Fruit fly (Drosophila melanogaster): Measurements from ENCODE around the gene ppk10.
A peak's percentile ranks its signal among the peaks of the same experiment; 100 is the strongest.

ppk10 gene

dm6 chr2L:10426534-10427048, 25.6 kb downstream of the ppk10 start, which contains the start of the genes SmB and KdelR (continued):
- TF ChIP-seq CG1603 (tag; optimal IDR thresholded peaks at IDR 0.05) (peak; percentile 16), NC2α (GFP tag; optimal IDR thresholded peaks at IDR 0.05) (no peak), CG12236 (GFP tag; optimal IDR thresholded peaks at IDR 0.05) (no peak), Pdp1 (GFP tag; optimal IDR thresholded peaks at IDR 0.05) (no peak), CG2120 (GFP tag; optimal IDR thresholded peaks at IDR 0.05) (peak; percentile 51), Chrac-16 (GFP tag; optimal IDR thresholded peaks at IDR 0.05) (peak; percentile 7), Gsc (GFP tag; IDR thresholded peaks at IDR 0.05) (no peak), CG30020 (tag; optimal IDR thresholded peaks at IDR 0.05) (peak; percentile 91), CG11696 (GFP tag; IDR thresholded peaks at IDR 0.05) (no peak), CG18476 (GFP tag; optimal IDR thresholded peaks at IDR 0.05) (peak; percentile 7), ATbp (GFP tag; optimal IDR thresholded peaks at IDR 0.05) (no peak), CG4730 (GFP tag; IDR thresholded peaks at IDR 0.05) (no peak), Bteb2 (GFP tag; optimal IDR thresholded peaks at IDR 0.05) (no peak), CG7786 (GFP tag; optimal IDR thresholded peaks at IDR 0.05) (no peak), trem (tag; optimal IDR thresholded peaks at IDR 0.05) (peak; percentile 78), CG34224 (GFP tag; IDR thresholded peaks at IDR 0.05; ENCODE audit: partially characterized antibody) (peak; percentile 83), CG8290 (GFP tag; optimal IDR thresholded peaks at IDR 0.05) (peak; percentile 40), CG8290 (tag; optimal IDR thresholded peaks at IDR 0.05) (peak in 1 of 2 experiments; percentile 53), CHES-1-like (GFP tag; optimal IDR thresholded peaks at IDR 0.05) (peak; percentile 26), Trl (optimal IDR thresholded peaks at IDR 0.05) (no peak), Trl (GFP tag; optimal IDR thresholded peaks at IDR 0.05) (peak; percentile 24), eve (GFP tag; optimal IDR thresholded peaks at IDR 0.05) (no peak), CG2889 (GFP tag; IDR thresholded peaks at IDR 0.05) (no peak), CG3995 (GFP tag; optimal IDR thresholded peaks at IDR 0.05) (peak; percentile 21), CG9817 (tag; optimal IDR thresholded peaks at IDR 0.05) (no peak), tgo (GFP tag; IDR thresholded peaks at IDR 0.05) (no peak), dysf (GFP tag; IDR thresholded peaks at IDR 0.05) (no peak), amos (GFP tag; IDR thresholded peaks at IDR 0.05; ENCODE audit: partially characterized antibody) (peak; percentile 67; the same call in 1 of the 2 replicates), CG4404 (GFP tag; IDR thresholded peaks at IDR 0.05) (no peak), twi (tag; optimal IDR thresholded peaks at IDR 0.05) (peak; percentile 17), Stat92E (GFP tag; optimal IDR thresholded peaks at IDR 0.05) (peak in 1 of 3 experiments; percentile 7), CG30431 (GFP tag; optimal IDR thresholded peaks at IDR 0.05) (no peak), CG13894 (tag; optimal IDR thresholded peaks at IDR 0.05) (no peak), CG14667 (GFP tag; IDR thresholded peaks at IDR 0.05) (no peak), caup (GFP tag; optimal IDR thresholded peaks at IDR 0.05; ENCODE audit: severe bottlenecking) (no peak), esg (GFP tag; conservative IDR thresholded peaks at IDR 0.05) (no peak), CG3726 (GFP tag; IDR thresholded peaks at IDR 0.05) (no peak), Dref (GFP tag; IDR thresholded peaks at IDR 0.05) (peak; percentile 80), CG12155 (GFP tag; optimal IDR thresholded peaks at IDR 0.05) (peak; percentile 52), CG7928 (GFP tag; optimal IDR thresholded peaks at IDR 0.05) (no peak), bowl (GFP tag; IDR thresholded peaks at IDR 0.05) (no peak), fd3F (GFP tag; optimal IDR thresholded peaks at IDR 0.05) (no peak), CG17912 (GFP tag; optimal IDR thresholded peaks at IDR 0.05) (no peak), Nf-YA (GFP tag; IDR thresholded peaks at IDR 0.05) (no peak), CG4424 (GFP tag; optimal IDR thresholded peaks at IDR 0.05) (peak; percentile 37), Fer2 (tag; optimal IDR thresholded peaks at IDR 0.05) (no peak), HmgD (GFP tag; optimal IDR thresholded peaks at IDR 0.05) (no peak), Dad (GFP tag; optimal IDR thresholded peaks at IDR 0.05) (peak; percentile 4), cas (GFP tag; IDR thresholded peaks at IDR 0.05) (no peak), pzg (GFP tag; optimal IDR thresholded peaks at IDR 0.05) (peak; percentile 51), Nf-YB (GFP tag; optimal IDR thresholded peaks at IDR 0.05) (no peak), CG31224 (GFP tag; IDR thresholded peaks at IDR 0.05) (no peak)

Data from whole organism, embryonic.